Fruit fly (Drosophila melanogaster) whole organism, embryonic: ENCODE data around the gene synr.

Experiments used
- CG8359 ChIP-seq: fragments of 200-800 bp; sonication (Bioruptor generic); optimal IDR thresholded peaks from 2 replicates; lab custom pipeline; 2017; ENCODE audit warnings: missing biosample characterization, mild to moderate bottlenecking, missing genetic modification characterization, borderline replicate concordance
- CG8924 ChIP-seq: fragments of 200-800 bp; optimal IDR thresholded peaks from 3 replicates; lab custom pipeline; 2019; ENCODE audit warnings: missing biosample characterization, mild to moderate bottlenecking, missing genetic modification characterization, moderate library complexity
- Ets97D ChIP-seq: fragments of 200-800 bp; sonication (Bioruptor generic); optimal IDR thresholded peaks from 3 replicates; lab custom pipeline; 2016; ENCODE audit warnings: missing biosample characterization, missing genetic modification characterization
- pros ChIP-seq: fragments of 200-800 bp; sonication (Bioruptor generic); optimal IDR thresholded peaks from 3 replicates; lab custom pipeline; 2019; ENCODE audit warnings: missing biosample characterization, mild to moderate bottlenecking, missing genetic modification characterization, moderate library complexity

DNA sequence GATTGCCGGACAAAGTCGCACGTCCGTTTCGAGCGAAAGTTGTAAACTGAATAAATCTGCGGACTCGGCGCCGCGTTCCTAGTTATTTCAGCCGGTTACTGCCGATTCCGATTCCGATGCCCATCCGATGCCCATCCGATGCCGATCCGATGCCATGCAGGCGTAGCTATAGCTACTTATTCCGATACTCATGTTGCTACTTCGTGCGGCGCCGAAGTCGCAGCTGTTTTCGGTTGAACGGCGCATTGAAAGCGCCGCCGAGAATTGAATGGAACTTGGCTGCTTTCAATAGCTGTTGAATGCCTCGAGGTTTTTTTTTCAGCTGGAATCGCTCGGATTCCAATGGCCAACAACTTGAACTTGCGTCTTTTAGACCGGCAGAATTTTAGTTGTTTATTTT, 14.2 kb upstream of the synr start:
- TF ChIP-seq CG8359 (GFP tag; lab: Kevin White, UChicago) (no peak), CG8924 (tag; lab: Kevin White, UChicago) (no peak), Ets97D (GFP tag; lab: Kevin White, UChicago) (no peak), pros (GFP tag; lab: Kevin White, UChicago) (no peak)
